Fruit fly (Drosophila melanogaster): ENCODE measurements around the gene kdn.
A peak's percentile ranks its signal among the peaks of the same experiment; 100 is the strongest.

The kdn gene

dm6 chrX:6350213-6350679 is at the start of gene kdn, which contains the start of gene ND-B16.6:
Gene kdn, plus strand, starts transcription at chrX:6350629.
Gene ND-B16.6, minus strand, starts transcription at chrX:6350401.
- TF ChIP-seq esn (GFP tag; optimal IDR thresholded peaks at IDR 0.05) (no peak), CG4318 (GFP tag; optimal IDR thresholded peaks at IDR 0.05) (no peak), fd59A (GFP tag; optimal IDR thresholded peaks at IDR 0.05) (no peak), svp (GFP tag) (peak; percentile 51), vri (GFP tag; optimal IDR thresholded peaks at IDR 0.05) (peak; percentile 34), CG10631 (GFP tag; optimal IDR thresholded peaks at IDR 0.05) (no peak), ss (GFP tag; optimal IDR thresholded peaks at IDR 0.05) (no peak), achi (GFP tag; optimal IDR thresholded peaks at IDR 0.05) (peak; percentile 52)

DNA sequence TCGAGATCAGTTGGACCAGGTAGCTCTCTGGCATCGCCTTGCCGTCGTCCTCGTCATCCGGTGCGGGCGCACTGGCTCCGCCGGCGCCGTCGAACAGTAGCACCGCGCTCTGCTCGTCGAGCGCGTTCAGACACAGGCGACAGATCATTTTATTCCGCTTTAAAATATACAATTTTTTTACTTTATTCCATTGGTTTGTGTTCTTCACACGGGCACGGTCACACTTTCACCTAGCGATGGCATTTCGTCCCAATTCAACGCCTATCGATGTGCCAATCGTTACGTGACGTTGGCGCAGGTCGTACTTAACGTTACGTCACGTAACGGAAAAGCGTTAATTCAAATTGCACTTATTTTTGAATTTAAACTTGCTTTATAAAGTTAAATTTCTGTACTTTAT is 49.4 kb upstream of the kdn start, which contains the start of gene CG12219:
Gene CG12219 (minus strand): TSS at position 234 of the 400 bp plus-strand sequence.
- no peak for TF ChIP-seq CG10669 (GFP tag; optimal IDR thresholded peaks at IDR 0.05)
- no peak for TF ChIP-seq Hr4 (GFP tag; optimal IDR thresholded peaks at IDR 0.05)
- no peak for TF ChIP-seq Eip75B (GFP tag; optimal IDR thresholded peaks at IDR 0.05)
- TF ChIP-seq CG6808 (GFP tag; optimal IDR thresholded peaks at IDR 0.05): no peak
- TF ChIP-seq vri (GFP tag; optimal IDR thresholded peaks at IDR 0.05): no peak
- TF ChIP-seq dac (GFP tag; optimal IDR thresholded peaks at IDR 0.05): no peak
- no peak for TF ChIP-seq Sox102F (GFP tag; optimal IDR thresholded peaks at IDR 0.05)
- TF ChIP-seq fd85E (GFP tag; optimal IDR thresholded peaks at IDR 0.05): no peak
- TF ChIP-seq esn (GFP tag; optimal IDR thresholded peaks at IDR 0.05): no peak
- TF ChIP-seq net (GFP tag; optimal IDR thresholded peaks at IDR 0.05): no peak
- TF ChIP-seq OdsH (GFP tag; optimal IDR thresholded peaks at IDR 0.05): no peak
- TF ChIP-seq CG8319 (GFP tag; optimal IDR thresholded peaks at IDR 0.05): no peak
- no peak for TF ChIP-seq svp (GFP tag)
- TF ChIP-seq fd59A (GFP tag; optimal IDR thresholded peaks at IDR 0.05): no peak

dm6 chrX:6303196-6303595 is 47.2 kb upstream of the kdn start:
- peak; percentile 15 for TF ChIP-seq Eip78C (GFP tag)
- no peak for TF ChIP-seq CG3919 (GFP tag; optimal IDR thresholded peaks at IDR 0.05)
- peak; percentile 61; the same call in 2 of the 3 replicates for TF ChIP-seq CG8119 (GFP tag; IDR thresholded peaks at IDR 0.05)
- TF ChIP-seq Hr4 (GFP tag; optimal IDR thresholded peaks at IDR 0.05): peak; percentile 70
- 0 out of 2 replicates have a peak, but pooled peaks have one; percentile 20 for TF ChIP-seq CG15336 (GFP tag; IDR thresholded peaks at IDR 0.05)
- no peak for TF ChIP-seq fkh (GFP tag; optimal IDR thresholded peaks at IDR 0.05)
- peak; percentile 39 for TF ChIP-seq pdm3 (GFP tag; optimal IDR thresholded peaks at IDR 0.05)
- TF ChIP-seq CG31627 (GFP tag; optimal IDR thresholded peaks at IDR 0.05): no peak
- no peak for TF ChIP-seq Smox (GFP tag; optimal IDR thresholded peaks at IDR 0.05)
- TF ChIP-seq CG32006 (GFP tag; optimal IDR thresholded peaks at IDR 0.05): peak; percentile 74
- TF ChIP-seq CG34406 (GFP tag; optimal IDR thresholded peaks at IDR 0.05): no peak
- no peak for TF ChIP-seq Sox15 (GFP tag; optimal IDR thresholded peaks at IDR 0.05)
- TF ChIP-seq Hr38 (GFP tag; optimal IDR thresholded peaks at IDR 0.05): no peak
- TF ChIP-seq eg (GFP tag; IDR thresholded peaks at IDR 0.05): 0 out of 3 replicates have a peak, but pooled peaks have one; percentile 8
- TF ChIP-seq CG9139 (GFP tag; optimal IDR thresholded peaks at IDR 0.05): no peak
- TF ChIP-seq Blimp-1 (GFP tag; optimal IDR thresholded peaks at IDR 0.05): no peak
- TF ChIP-seq OdsH (GFP tag; optimal IDR thresholded peaks at IDR 0.05): peak; percentile 5
- no peak for TF ChIP-seq Ets96B (tag; optimal IDR thresholded peaks at IDR 0.05)
- TF ChIP-seq dac (GFP tag; optimal IDR thresholded peaks at IDR 0.05): peak; percentile 52

DNA sequence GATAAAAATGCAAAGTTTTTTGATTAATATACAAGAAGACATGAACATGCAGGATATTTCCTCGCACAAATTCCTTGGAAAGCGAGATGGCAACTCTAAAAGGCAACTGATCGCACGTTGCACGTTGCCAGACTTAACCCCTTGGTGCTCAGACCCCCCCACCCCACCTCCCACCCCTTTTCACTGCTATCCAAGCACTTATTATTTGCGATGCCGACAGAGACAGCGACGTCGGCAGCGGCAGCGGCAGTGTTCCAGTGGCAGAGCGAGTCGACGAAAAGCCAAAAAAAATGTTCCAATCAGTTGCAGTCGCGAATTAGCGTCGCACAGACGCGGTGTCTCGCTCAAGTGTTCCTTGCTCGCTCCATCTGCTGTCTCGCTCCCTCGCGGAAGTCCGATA is 46.8 kb upstream of the kdn start, which contains the start of gene CG3823:
Gene CG3823 (plus strand): TSS at position 301 of the 400 bp plus-strand sequence.
- TF ChIP-seq CG6163 (GFP tag; IDR thresholded peaks at IDR 0.05) (peak; percentile 21; the same call in 1 of the 3 replicates), CG8119 (GFP tag; IDR thresholded peaks at IDR 0.05) (no peak), Lpt (GFP tag; optimal IDR thresholded peaks at IDR 0.05) (no peak), Eip93F (GFP tag; optimal IDR thresholded peaks at IDR 0.05) (no peak)

All from whole organism, prepupa.